Fruit fly (Drosophila melanogaster): Measurements from ENCODE around the gene CG34375.

CG34375 gene

DNA sequence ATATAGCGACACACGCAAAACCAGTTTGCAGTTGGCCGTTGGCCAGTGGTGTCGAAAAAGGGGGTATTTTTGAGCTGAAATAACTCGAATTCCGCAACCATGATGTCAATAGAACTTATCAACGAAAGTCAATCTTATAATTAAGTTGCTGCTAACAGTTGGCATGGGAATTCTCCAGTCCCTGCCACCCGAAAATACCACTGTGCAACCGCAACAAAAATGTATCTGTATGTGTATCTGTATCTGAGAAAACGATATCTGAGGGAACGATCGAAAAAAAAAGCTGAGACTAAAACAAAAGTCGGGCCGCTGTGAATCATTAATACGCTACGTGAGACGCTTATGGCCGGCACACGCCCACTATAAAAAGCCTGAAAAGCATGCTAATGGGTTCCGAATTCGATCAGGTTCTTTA lies 36.2 kb upstream of the CG34375 start (continued):
- TF ChIP-seq CG8924 (tag; optimal IDR thresholded peaks at IDR 0.05), result no peak
- TF ChIP-seq CG31441 (GFP tag; IDR thresholded peaks at IDR 0.05), result no peak
- no peak for TF ChIP-seq Spps (tag; optimal IDR thresholded peaks at IDR 0.05)
- TF ChIP-seq CG16813 (GFP tag; IDR thresholded peaks at IDR 0.05; ENCODE audit: partially characterized antibody), result no peak
- no peak for TF ChIP-seq luna (GFP tag; optimal IDR thresholded peaks at IDR 0.05)
- no peak for TF ChIP-seq bigmax (GFP tag; optimal IDR thresholded peaks at IDR 0.05)
- peak; percentile 71; the same call in 2 of the 3 replicates for TF ChIP-seq CG11456 (GFP tag; IDR thresholded peaks at IDR 0.05)
- peak; percentile 76 for TF ChIP-seq Dbx (GFP tag; IDR thresholded peaks at IDR 0.05)
- peak; percentile 38 for TF ChIP-seq CG4282 (GFP tag; optimal IDR thresholded peaks at IDR 0.05)
- TF ChIP-seq CG11723 (GFP tag; optimal IDR thresholded peaks at IDR 0.05), result no peak
- no peak for TF ChIP-seq fru (optimal IDR thresholded peaks at IDR 0.05)
- peak; percentile 1 for TF ChIP-seq Blimp-1 (GFP tag; optimal IDR thresholded peaks at IDR 0.05)
- TF ChIP-seq CG14441 (GFP tag; IDR thresholded peaks at IDR 0.05), result peak; percentile 77
- TF ChIP-seq CG10321 (GFP tag; IDR thresholded peaks at IDR 0.05), result no peak
- no peak for TF ChIP-seq Kr (GFP tag; optimal IDR thresholded peaks at IDR 0.05)
- no peak for TF ChIP-seq CG30431 (GFP tag; optimal IDR thresholded peaks at IDR 0.05)
- no peak for TF ChIP-seq dan (GFP tag; IDR thresholded peaks at IDR 0.05)
- peak; percentile 17 for TF ChIP-seq repo (GFP tag; optimal IDR thresholded peaks at IDR 0.05)
- TF ChIP-seq Hey (tag; optimal IDR thresholded peaks at IDR 0.05), result no peak
- peak; percentile 40 for TF ChIP-seq caup (GFP tag; optimal IDR thresholded peaks at IDR 0.05; ENCODE audit: severe bottlenecking)
- TF ChIP-seq Antp (GFP tag; optimal IDR thresholded peaks at IDR 0.05), result peak; percentile 52
- no peak for TF ChIP-seq CG4854 (GFP tag; optimal IDR thresholded peaks at IDR 0.05)
- TF ChIP-seq Lpt (GFP tag; optimal IDR thresholded peaks at IDR 0.05), result no peak
- peak; percentile 46 for TF ChIP-seq CG3281 (GFP tag; optimal IDR thresholded peaks at IDR 0.05)
- no peak for TF ChIP-seq CG7745 (tag; optimal IDR thresholded peaks at IDR 0.05)
- TF ChIP-seq NK7.1 (GFP tag; optimal IDR thresholded peaks at IDR 0.05), result no peak
- TF ChIP-seq so (GFP tag; IDR thresholded peaks at IDR 0.05), result 0 out of 3 replicates have a peak, but pooled peaks have one; percentile 50
- TF ChIP-seq en (GFP tag; optimal IDR thresholded peaks at IDR 0.05), result no peak
- TF ChIP-seq Dfd (GFP tag; optimal IDR thresholded peaks at IDR 0.05), result no peak
- TF ChIP-seq pan (optimal IDR thresholded peaks at IDR 0.05), result no peak
- peak in 1 of 2 experiments; percentile 73 for TF ChIP-seq pan (GFP tag; optimal IDR thresholded peaks at IDR 0.05 in 1 of 2, IDR thresholded peaks at IDR 0.05 in 1 of 2)
- no peak for TF ChIP-seq CG7928 (GFP tag; optimal IDR thresholded peaks at IDR 0.05)
- TF ChIP-seq Hr3 (GFP tag; optimal IDR thresholded peaks at IDR 0.05), result peak; percentile 24
- TF ChIP-seq Sry-β (GFP tag; optimal IDR thresholded peaks at IDR 0.05), result no peak
- TF ChIP-seq Stat92E (GFP tag; optimal IDR thresholded peaks at IDR 0.05), result no peak
- peak; percentile 67; the same call in 1 of the 2 replicates for TF ChIP-seq sob (GFP tag; IDR thresholded peaks at IDR 0.05)
- no peak for TF ChIP-seq CG6654 (GFP tag; optimal IDR thresholded peaks at IDR 0.05)
- no peak for TF ChIP-seq zf30C (GFP tag; optimal IDR thresholded peaks at IDR 0.05)
- no peak for TF ChIP-seq CG30020 (tag; optimal IDR thresholded peaks at IDR 0.05)
- TF ChIP-seq Hr78 (GFP tag; optimal IDR thresholded peaks at IDR 0.05), result no peak
- peak; percentile 82 for TF ChIP-seq lmd (GFP tag; IDR thresholded peaks at IDR 0.05)
- no peak for TF ChIP-seq Sin3A (optimal IDR thresholded peaks at IDR 0.05)
- no peak for TF ChIP-seq ewg (GFP tag; optimal IDR thresholded peaks at IDR 0.05)
- peak; percentile 4 for TF ChIP-seq CG13296 (GFP tag; optimal IDR thresholded peaks at IDR 0.05)
- no peak for TF ChIP-seq HLH4C (GFP tag; IDR thresholded peaks at IDR 0.05; ENCODE audit: partially characterized antibody)
- TF ChIP-seq esg (GFP tag; conservative IDR thresholded peaks at IDR 0.05), result peak; percentile 49
- peak; percentile 22 for TF ChIP-seq CG1233 (GFP tag; optimal IDR thresholded peaks at IDR 0.05)
- TF ChIP-seq tna (GFP tag; IDR thresholded peaks at IDR 0.05; ENCODE audit: partially characterized antibody), result no peak
- TF ChIP-seq cg (GFP tag; optimal IDR thresholded peaks at IDR 0.05), result peak; percentile 17
- no peak for TF ChIP-seq CG7987 (GFP tag; optimal IDR thresholded peaks at IDR 0.05)
- 0 out of 2 replicates have a peak, but pooled peaks have one; percentile 12 for TF ChIP-seq CG14667 (GFP tag; IDR thresholded peaks at IDR 0.05)
- no peak for TF ChIP-seq jumu (GFP tag; optimal IDR thresholded peaks at IDR 0.05)
